Worm (Caenorhabditis elegans) whole organism, L4 larva: ENCODE data around the gene srlf-3.

Experiments
- F49E8.2 ChIP-seq: sonication (generic microtip); optimal IDR thresholded peaks from 2 replicates; lab custom pipeline; 2016; ENCODE audit warnings: missing compliant biosample characterization, mild to moderate bottlenecking, missing genetic modification characterization, borderline replicate concordance
- T26A8.4 ChIP-seq: fragments of 200-800 bp; sonication (Bioruptor generic); IDR thresholded peaks from 2 replicates; pipeline ENCODE4 v1.3.6; 2022; ENCODE audit warnings: missing genetic modification characterization, missing compliant biosample characterization
- Y48G9A.11 ChIP-seq: fragments of 200-800 bp; sonication (Bioruptor generic); IDR thresholded peaks from 2 replicates; pipeline ENCODE4 v1.3.6; 2022; ENCODE audit warnings: missing genetic modification reagents, missing genetic modification characterization, missing compliant biosample characterization
- Y5F2A.4 ChIP-seq: fragments of 200-800 bp; sonication (Bioruptor generic); optimal IDR thresholded peaks from 2 replicates; lab custom pipeline; 2018; ENCODE audit warnings: mild to moderate bottlenecking, missing genetic modification characterization, missing compliant biosample characterization
- Y75B8A.6 ChIP-seq: fragments of 200-800 bp; sonication (Bioruptor generic); IDR thresholded peaks from 2 replicates; pipeline ENCODE4 v1.3.6; 2022; ENCODE audit warnings: missing genetic modification reagents, missing genetic modification characterization, missing compliant biosample characterization
- aha-1 ChIP-seq: fragments of 150-350 bp; peaks from one replicate; lab custom pipeline; 2014; ENCODE audit warnings: missing biosample characterization, missing genetic modification characterization
- arid-1 ChIP-seq: fragments of 200-800 bp; sonication (Bioruptor generic); conservative IDR thresholded peaks from 2 replicates; pipeline ENCODE4 v1.3.6; 2022; ENCODE audit warnings: missing genetic modification reagents, missing genetic modification characterization, missing compliant biosample characterization
- attf-4 ChIP-seq: sonication (generic microtip); optimal IDR thresholded peaks from 3 replicates; lab custom pipeline; 2017; ENCODE audit warnings: missing biosample characterization, missing genetic modification characterization
- ceh-28 ChIP-seq: fragments of 150-350 bp; optimal IDR thresholded peaks from 2 replicates; lab custom pipeline; 2014; ENCODE audit warnings: missing biosample characterization, missing genetic modification reagents, missing genetic modification characterization
- ceh-32 ChIP-seq: sonication (generic microtip); optimal IDR thresholded peaks from 2 replicates; lab custom pipeline; 2016; ENCODE audit warnings: mild to moderate bottlenecking, missing genetic modification characterization, missing compliant biosample characterization; ENCODE audit not compliant: poor library complexity
- ceh-44 ChIP-seq: fragments of 200-800 bp; sonication (Bioruptor generic); IDR thresholded peaks from 2 replicates; pipeline ENCODE4 v1.3.6; 2022; ENCODE audit warnings: missing genetic modification reagents, missing genetic modification characterization, missing compliant biosample characterization
- ceh-62 ChIP-seq: sonication (generic microtip); optimal IDR thresholded peaks from 2 replicates; lab custom pipeline; 2017; ENCODE audit warnings: missing biosample characterization, missing genetic modification characterization
- ces-1 ChIP-seq: fragments of 150-350 bp; sonication (generic microtip); optimal IDR thresholded peaks from 4 replicates; lab custom pipeline; 2014; ENCODE audit warnings: missing biosample characterization, missing genetic modification reagents, missing genetic modification characterization
- ctbp-1 ChIP-seq: fragments of 200-800 bp; sonication (Bioruptor generic); IDR thresholded peaks from 2 replicates; pipeline ENCODE4 v1.3.6; 2022; ENCODE audit warnings: missing genetic modification reagents, missing genetic modification characterization, missing compliant biosample characterization
- daf-12 ChIP-seq: fragments of 150-350 bp; optimal IDR thresholded peaks from 2 replicates; lab custom pipeline; 2014; ENCODE audit warnings: missing biosample characterization, missing genetic modification reagents, missing genetic modification characterization
- daf-19 ChIP-seq: fragments of 200-800 bp; sonication (Bioruptor generic); conservative IDR thresholded peaks from 2 replicates; pipeline ENCODE4 v1.3.6; 2022; ENCODE audit warnings: missing genetic modification characterization, missing compliant biosample characterization
- dmd-8 ChIP-seq: fragments of 200-800 bp; sonication (Bioruptor generic); IDR thresholded peaks from 2 replicates; pipeline ENCODE4 v1.3.6; 2022; ENCODE audit warnings: missing genetic modification characterization, missing compliant biosample characterization
- dpl-1 ChIP-seq: fragments of 150-350 bp; optimal IDR thresholded peaks from 2 replicates; lab custom pipeline; 2014; ENCODE audit warnings: missing biosample characterization, missing genetic modification reagents, missing genetic modification characterization
- egl-27 ChIP-seq: sonication (generic microtip); optimal IDR thresholded peaks from 3 replicates; lab custom pipeline; 2017; ENCODE audit warnings: missing biosample characterization, missing genetic modification reagents, missing genetic modification characterization
- egl-43 ChIP-seq: fragments of 200-800 bp; sonication (Bioruptor generic); IDR thresholded peaks from 2 replicates; pipeline ENCODE4 v1.3.6; 2022; ENCODE audit warnings: missing genetic modification reagents, missing genetic modification characterization, missing compliant biosample characterization
- fos-1 ChIP-seq: fragments of 150-350 bp; optimal IDR thresholded peaks from 2 replicates; lab custom pipeline; 2014; ENCODE audit warnings: missing biosample characterization, missing genetic modification characterization
- hlh-11 ChIP-seq: fragments of 200-800 bp; sonication (Bioruptor generic); optimal IDR thresholded peaks from 2 replicates; lab custom pipeline; 2018; ENCODE audit warnings: mild to moderate bottlenecking, missing genetic modification characterization, missing compliant biosample characterization
- hlh-30 ChIP-seq: sonication (generic microtip); optimal IDR thresholded peaks from 2 replicates; lab custom pipeline; 2017; ENCODE audit warnings: antibody characterized with exemption, mild to moderate bottlenecking, missing genetic modification characterization, missing compliant biosample characterization; ENCODE audit not compliant: insufficient read depth
- lim-7 ChIP-seq: fragments of 200-800 bp; sonication (Bioruptor generic); IDR thresholded peaks from 2 replicates; pipeline ENCODE4 v1.3.6; 2022; ENCODE audit warnings: missing genetic modification characterization, missing compliant biosample characterization
- lin-1 ChIP-seq: fragments of 200-800 bp; sonication (Bioruptor generic); IDR thresholded peaks from 2 replicates; pipeline ENCODE4 v1.3.6; 2022; ENCODE audit warnings: missing genetic modification reagents, missing genetic modification characterization, missing compliant biosample characterization
- lin-15B ChIP-seq: fragments of 150-350 bp; sonication (generic microtip); optimal IDR thresholded peaks from 3 replicates; lab custom pipeline; 2014; ENCODE audit warnings: missing biosample characterization, missing genetic modification characterization
- lsy-2 ChIP-seq, 2 experiments: fragments of 150-350 bp in 1 of 2; sonication (generic microtip) in 1 of 2; optimal IDR thresholded peaks; 2 replicates each; lab custom pipeline; 2014 to 2017; ENCODE audit warnings: missing biosample characterization in 2 of 2, missing genetic modification characterization in 2 of 2
- madf-5 ChIP-seq, 2 experiments: fragments of 200-800 bp; sonication (Bioruptor generic); IDR thresholded peaks; 2 replicates each; pipeline ENCODE4 v1.3.6; 2022; ENCODE audit warnings: missing compliant biosample characterization in 2 of 2, missing genetic modification characterization in 2 of 2
- madf-9 ChIP-seq: fragments of 200-800 bp; sonication (Bioruptor generic); conservative IDR thresholded peaks from 2 replicates; pipeline ENCODE4 v1.3.6; 2022; ENCODE audit warnings: missing genetic modification reagents, missing genetic modification characterization, missing compliant biosample characterization
- mep-1 ChIP-seq: fragments of 150-350 bp; sonication (generic microtip); optimal IDR thresholded peaks from 3 replicates; lab custom pipeline; 2014; ENCODE audit warnings: missing biosample characterization, missing genetic modification characterization
- mes-2 ChIP-seq: sonication (generic microtip); optimal IDR thresholded peaks from 2 replicates; lab custom pipeline; 2016; ENCODE audit warnings: missing genotype, mild to moderate bottlenecking, missing genetic modification characterization, missing compliant biosample characterization; ENCODE audit not compliant: poor library complexity, severe bottlenecking
- mxl-2 ChIP-seq: fragments of 200-800 bp; sonication (Bioruptor generic); conservative IDR thresholded peaks from 2 replicates; pipeline ENCODE4 v1.3.6; 2022; ENCODE audit warnings: missing genetic modification reagents, missing genetic modification characterization, missing compliant biosample characterization
- mxl-3 ChIP-seq: fragments of 200-800 bp; sonication (Bioruptor generic); optimal IDR thresholded peaks from 2 replicates; lab custom pipeline; 2018; ENCODE audit warnings: mild to moderate bottlenecking, missing genetic modification characterization, missing compliant biosample characterization
- nhr-11 ChIP-seq: fragments of 150-350 bp; optimal IDR thresholded peaks from 2 replicates; lab custom pipeline; 2014; ENCODE audit warnings: missing biosample characterization, missing genetic modification characterization
- nhr-111 ChIP-seq: fragments of 200-800 bp; sonication (Bioruptor generic); optimal IDR thresholded peaks from 2 replicates; lab custom pipeline; 2018; ENCODE audit warnings: mild to moderate bottlenecking, missing genetic modification characterization, missing compliant biosample characterization
- nhr-237 ChIP-seq: sonication (generic microtip); optimal IDR thresholded peaks from 2 replicates; lab custom pipeline; 2017; ENCODE audit warnings: missing biosample characterization, missing genetic modification characterization
- nhr-25 ChIP-seq: sonication (generic microtip); optimal IDR thresholded peaks from 2 replicates; lab custom pipeline; 2017; ENCODE audit warnings: missing genetic modification characterization, mild to moderate bottlenecking, missing compliant biosample characterization, antibody characterized with exemption, moderate library complexity, borderline replicate concordance; ENCODE audit not compliant: insufficient read depth
- nhr-6 ChIP-seq: fragments of 150-350 bp; optimal IDR thresholded peaks from 2 replicates; lab custom pipeline; 2014; ENCODE audit warnings: missing biosample characterization, missing genetic modification characterization
- pha-4 ChIP-seq, 2 experiments: fragments of 150-350 bp in 1 of 2; fragments of 200-800 bp in 1 of 2; sonication (Bioruptor generic) in 1 of 2; IDR thresholded peaks in 1 of 2; optimal IDR thresholded peaks in 1 of 2; 2 replicates each; pipeline versions ENCODE4 v1.3.6 to Lab custom; 2014 to 2022; ENCODE audit warnings: missing genetic modification characterization in 2 of 2, missing genetic modification reagents in 2 of 2, missing biosample characterization in 1 of 2, missing compliant biosample characterization in 1 of 2
- php-3 ChIP-seq: fragments of 200-800 bp; sonication (Bioruptor generic); IDR thresholded peaks from 2 replicates; pipeline ENCODE4 v1.3.6; 2022; ENCODE audit warnings: missing genetic modification reagents, missing genetic modification characterization, missing compliant biosample characterization
- pqm-1 ChIP-seq: sonication (generic microtip); optimal IDR thresholded peaks from 2 replicates; lab custom pipeline; 2017; ENCODE audit warnings: missing biosample characterization, missing genetic modification characterization
- rbr-2 ChIP-seq: sonication (generic microtip); optimal IDR thresholded peaks from 2 replicates; lab custom pipeline; 2016; ENCODE audit warnings: missing genotype, missing genetic modification characterization, missing compliant biosample characterization
- saeg-2 ChIP-seq: fragments of 200-800 bp; sonication (Bioruptor generic); IDR thresholded peaks from 2 replicates; pipeline ENCODE4 v1.3.6; 2022; ENCODE audit warnings: missing genetic modification reagents, missing genetic modification characterization, missing compliant biosample characterization
- snpc-1.2 ChIP-seq: fragments of 200-800 bp; sonication (Bioruptor generic); IDR thresholded peaks from 2 replicates; pipeline ENCODE4 v1.3.6; 2022; ENCODE audit warnings: missing genetic modification reagents, missing genetic modification characterization, missing compliant biosample characterization
- spr-1 ChIP-seq: sonication (generic microtip); optimal IDR thresholded peaks from 2 replicates; lab custom pipeline; 2016; ENCODE audit warnings: mild to moderate bottlenecking, missing genetic modification characterization, missing compliant biosample characterization
- tag-97 ChIP-seq: fragments of 200-800 bp; sonication (Bioruptor generic); IDR thresholded peaks from 2 replicates; pipeline ENCODE4 v1.3.6; 2022; ENCODE audit warnings: missing genetic modification characterization, missing compliant biosample characterization
- unc-130 ChIP-seq: sonication (generic microtip); optimal IDR thresholded peaks from 2 replicates; lab custom pipeline; 2016; ENCODE audit warnings: missing genetic modification reagents, missing genetic modification characterization, missing compliant biosample characterization
- unc-39 ChIP-seq: sonication (generic microtip); optimal IDR thresholded peaks from 2 replicates; lab custom pipeline; 2017; ENCODE audit warnings: missing biosample characterization, missing genetic modification characterization
- zfp-2 ChIP-seq: sonication (generic microtip); optimal IDR thresholded peaks from 2 replicates; lab custom pipeline; 2016; ENCODE audit warnings: mild to moderate bottlenecking, missing genetic modification characterization, missing compliant biosample characterization
- zip-11 ChIP-seq: fragments of 200-800 bp; sonication (Bioruptor generic); IDR thresholded peaks from 2 replicates; pipeline ENCODE4 v1.3.6; 2022; ENCODE audit warnings: missing genetic modification characterization, missing compliant biosample characterization
- ztf-11 ChIP-seq: fragments of 150-350 bp; optimal IDR thresholded peaks from 2 replicates; lab custom pipeline; 2014; ENCODE audit warnings: missing biosample characterization, missing genetic modification characterization
- ztf-7 ChIP-seq: fragments of 150-350 bp; optimal IDR thresholded peaks from 2 replicates; lab custom pipeline; 2014; ENCODE audit warnings: missing biosample characterization, missing genetic modification characterization

Gene srlf-3

ce11 chrIV:8511056-8511455 is 23.8 kb downstream of the srlf-3 start, which contains the start of gene mes-6 (continued):
- no peak for TF ChIP-seq mxl-2
- no peak for TF ChIP-seq ceh-44 (GFP tag; lab: Robert Waterston, UW)
- no peak for TF ChIP-seq zfp-2 (tag; lab: Kevin White, UChicago)
- no peak for TF ChIP-seq mes-2
- TF ChIP-seq mep-1 (tag; lab: Kevin White, UChicago): peak; percentile 46
- no peak for TF ChIP-seq ceh-32 (tag; lab: Kevin White, UChicago)
- no peak for TF ChIP-seq ztf-7 (tag; lab: Kevin White, UChicago)
- no peak for TF ChIP-seq lim-7
- TF ChIP-seq snpc-1.2 (GFP tag; lab: Robert Waterston, UW): no peak
- TF ChIP-seq ctbp-1 (GFP tag; lab: Robert Waterston, UW): no peak
- no peak for TF ChIP-seq saeg-2 (GFP tag; lab: Robert Waterston, UW)
- TF ChIP-seq Y48G9A.11 (GFP tag; lab: Robert Waterston, UW): no peak
- no peak for TF ChIP-seq pha-4 (GFP tag; IDR thresholded peaks at IDR 0.05; lab: Robert Waterston, UW)
- TF ChIP-seq pha-4 (tag; optimal IDR thresholded peaks at IDR 0.05; lab: Kevin White, UChicago): no peak
- no peak for TF ChIP-seq lin-15B (tag; lab: Kevin White, UChicago)
- TF ChIP-seq nhr-6 (tag; lab: Kevin White, UChicago): no peak
- no peak for TF ChIP-seq daf-12 (tag; lab: Kevin White, UChicago)
- TF ChIP-seq zip-11 (GFP tag; lab: Robert Waterston, UW): no peak
- peak; percentile 57 for TF ChIP-seq hlh-30 (tag; lab: Kevin White, UChicago)
- TF ChIP-seq php-3 (GFP tag; lab: Robert Waterston, UW): no peak
- no peak for TF ChIP-seq F49E8.2 (tag; lab: Kevin White, UChicago)
- no peak for TF ChIP-seq nhr-11
- no peak for TF ChIP-seq hlh-11 (tag; lab: Kevin White, UChicago)
- TF ChIP-seq mxl-3: no peak
- TF ChIP-seq ztf-11 (tag; lab: Kevin White, UChicago): no peak
- TF ChIP-seq unc-39 (tag; lab: Kevin White, UChicago): no peak
- no peak for TF ChIP-seq madf-9
- TF ChIP-seq unc-130 (GFP tag; lab: Kevin White, UChicago): peak; percentile 39
- TF ChIP-seq pqm-1 (tag; lab: Kevin White, UChicago): no peak
- no peak for TF ChIP-seq T26A8.4 (GFP tag; lab: Robert Waterston, UW)
- TF ChIP-seq daf-19 (GFP tag; lab: Robert Waterston, UW): no peak
- no peak for TF ChIP-seq Y5F2A.4
- TF ChIP-seq dmd-8 (GFP tag; lab: Robert Waterston, UW): no peak
- no peak for TF ChIP-seq nhr-237
- TF ChIP-seq tag-97: no peak
- TF ChIP-seq spr-1 (tag; lab: Kevin White, UChicago): no peak
- TF ChIP-seq rbr-2 (tag; lab: Kevin White, UChicago): no peak
- no peak for TF ChIP-seq ceh-28 (tag; lab: Kevin White, UChicago)
- no peak for TF ChIP-seq Y75B8A.6
- peak; percentile 84 for TF ChIP-seq dpl-1
- TF ChIP-seq ces-1 (GFP tag; lab: Kevin White, UChicago): peak; percentile 58
- TF ChIP-seq egl-27: no peak
- no peak for TF ChIP-seq arid-1 (GFP tag; lab: Robert Waterston, UW)
- no peak for TF ChIP-seq fos-1 (tag; lab: Kevin White, UChicago)
- TF ChIP-seq egl-43 (GFP tag; lab: Robert Waterston, UW): no peak
- no peak for TF ChIP-seq nhr-25 (tag; lab: Kevin White, UChicago)
- peak; percentile 20 for TF ChIP-seq aha-1 (tag; lab: Kevin White, UChicago)
- TF ChIP-seq nhr-111: no peak
- no peak for TF ChIP-seq ceh-62 (tag; lab: Kevin White, UChicago)
- TF ChIP-seq madf-5 (GFP tag; IDR thresholded peaks at IDR 0.05; lab: Robert Waterston, UW): no peak
- TF ChIP-seq attf-4 (tag; lab: Kevin White, UChicago): no peak
- TF ChIP-seq lin-1 (GFP tag; lab: Robert Waterston, UW): no peak
- TF ChIP-seq lsy-2 (tag; optimal IDR thresholded peaks at IDR 0.05; lab: Kevin White, UChicago): peak in 1 of 2 experiments; percentile 78
